Worm (Caenorhabditis elegans): Measurements from ENCODE around the gene R07E5.5.
"Not testable (repeated sequence)": the region's sequence is repeated elsewhere in the genome, so short reads cannot be mapped to it uniquely, and the experiment has no call there.

R07E5.5 gene

DNA sequence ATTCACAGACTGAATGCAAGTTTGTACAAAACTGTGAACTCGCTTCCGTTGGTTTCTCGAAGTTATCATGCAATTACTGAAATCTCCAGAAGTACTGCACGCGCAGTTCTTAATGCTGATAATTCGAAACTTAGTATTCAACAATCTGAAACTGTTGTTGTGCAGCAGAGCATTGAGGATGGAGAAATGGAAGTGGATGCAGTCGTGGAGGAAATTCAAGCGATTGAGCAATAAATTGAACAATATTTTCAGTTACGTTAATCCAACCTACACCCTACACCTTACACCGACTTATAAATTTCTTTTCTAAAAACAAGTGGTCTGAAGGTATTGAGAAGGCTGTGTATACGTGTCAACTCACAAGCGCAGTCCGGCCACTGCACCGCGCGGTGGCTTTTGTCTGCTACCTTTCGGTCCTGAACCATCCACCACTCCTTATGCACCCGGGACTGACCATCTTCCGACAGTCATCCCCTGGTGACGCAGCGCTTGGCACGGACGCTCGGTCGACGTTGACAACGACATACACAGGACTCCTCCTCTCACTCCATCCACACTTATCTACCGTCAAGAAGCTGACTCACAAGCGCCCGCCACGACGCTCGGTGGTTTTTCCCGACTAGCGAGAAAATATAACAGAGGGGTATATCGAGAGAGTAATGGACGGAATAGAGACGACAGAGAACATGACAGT is 18.5 kb upstream of the R07E5.5 start (continued):
- TF ChIP-seq tbp1 (GFP tag; optimal IDR thresholded peaks at IDR 0.05): peak; percentile 77
- TF ChIP-seq B0035.1 (tag; optimal IDR thresholded peaks at IDR 0.05): peak; percentile 47
- TF ChIP-seq nhr-80 (tag; optimal IDR thresholded peaks at IDR 0.05): peak; percentile 86
- TF ChIP-seq egrh-3 (GFP tag; IDR thresholded peaks at IDR 0.05): peak; percentile 80
- 0 out of 2 replicates have a peak, but pooled peaks have one; percentile 24 for TF ChIP-seq Y53G8AR.9 (GFP tag; conservative IDR thresholded peaks at IDR 0.05)
- peak; percentile 28 for TF ChIP-seq repo-1 (tag; optimal IDR thresholded peaks at IDR 0.05)
- TF ChIP-seq nhr-179 (tag; optimal IDR thresholded peaks at IDR 0.05): peak; percentile 13
- TF ChIP-seq C17E4.6 (GFP tag; IDR thresholded peaks at IDR 0.05): peak; percentile 17; the same call in 1 of the 2 replicates
- TF ChIP-seq lsl-1 (GFP tag; optimal IDR thresholded peaks at IDR 0.05): peak; percentile 34
- peak; percentile 82; the same call in 1 of the 2 replicates for TF ChIP-seq nfyb-1 (GFP tag; IDR thresholded peaks at IDR 0.05)
- TF ChIP-seq Y79H2A.3 (GFP tag; conservative IDR thresholded peaks at IDR 0.05): 0 out of 2 replicates have a peak, but pooled peaks have one; percentile 10
- peak; percentile 34 to 51 for TF ChIP-seq let-607 (tag; optimal IDR thresholded peaks at IDR 0.05)
- peak; percentile 94 for TF ChIP-seq dox-1 (GFP tag; IDR thresholded peaks at IDR 0.05)
- peak; percentile 60 for TF ChIP-seq hmg-20 (GFP tag; IDR thresholded peaks at IDR 0.05)
- TF ChIP-seq lin-35 (GFP tag; optimal IDR thresholded peaks at IDR 0.05): peak in 1 of 3 experiments; percentile 59
- TF ChIP-seq ceh-58 (GFP tag; IDR thresholded peaks at IDR 0.05): 0 out of 2 replicates have a peak, but pooled peaks have one; percentile 2
- TF ChIP-seq pbrm-1 (GFP tag; IDR thresholded peaks at IDR 0.05): peak; percentile 56
- peak; percentile 10 for TF ChIP-seq attf-5 (GFP tag; optimal IDR thresholded peaks at IDR 0.05)
- TF ChIP-seq zfh-2 (GFP tag; conservative IDR thresholded peaks at IDR 0.05): peak; percentile 88
- TF ChIP-seq K12H6.12 (tag; optimal IDR thresholded peaks at IDR 0.05): peak; percentile 88
- TF ChIP-seq ZK185.1 (tag; optimal IDR thresholded peaks at IDR 0.05; ENCODE audit: poor library complexity, severe bottlenecking): peak; percentile 78
- TF ChIP-seq lin-54 (GFP tag; optimal IDR thresholded peaks at IDR 0.05): peak; percentile 38
- peak; percentile 27; the same call in 1 of the 2 replicates for TF ChIP-seq C06A6.2 (GFP tag; conservative IDR thresholded peaks at IDR 0.05)
- not testable (repeated sequence) for TF ChIP-seq ama-1 (optimal IDR thresholded peaks at IDR 0.05); cebp-1 (GFP tag; IDR thresholded peaks at IDR 0.05); snpc-4 (GFP tag; optimal IDR thresholded peaks at IDR 0.05)
- peak in 1 of 2 experiments; percentile 25 for TF ChIP-seq ama-1 (GFP tag; optimal IDR thresholded peaks at IDR 0.05)
- peak; percentile 54 for TF ChIP-seq cebp-1 (tag; optimal IDR thresholded peaks at IDR 0.05)
- peak; percentile 68 for TF ChIP-seq mcd-1 (GFP tag; IDR thresholded peaks at IDR 0.05)
- peak; percentile 28 for TF ChIP-seq madf-6 (GFP tag; IDR thresholded peaks at IDR 0.05)
- peak; percentile 63 for TF ChIP-seq fkh-3 (tag; optimal IDR thresholded peaks at IDR 0.05)
- TF ChIP-seq egl-44 (GFP tag; IDR thresholded peaks at IDR 0.05): peak; percentile 76
- TF ChIP-seq lin-26 (GFP tag; IDR thresholded peaks at IDR 0.05): peak; percentile 72
- peak; percentile 82 for TF ChIP-seq lin-40 (tag; optimal IDR thresholded peaks at IDR 0.05)
- 0 out of 2 replicates have a peak, but pooled peaks have one; percentile 20 for TF ChIP-seq Y95B8A.8 (GFP tag; IDR thresholded peaks at IDR 0.05)
- TF ChIP-seq snpc-4 (tag; optimal IDR thresholded peaks at IDR 0.05): peak in 3 of 4 experiments; percentile 2 to 66 (median 65)
- peak; percentile 0 for TF ChIP-seq die-1 (tag; optimal IDR thresholded peaks at IDR 0.05)
- TF ChIP-seq ztf-3 (GFP tag; optimal IDR thresholded peaks at IDR 0.05): peak; percentile 42
- TF ChIP-seq D2030.7 (GFP tag; IDR thresholded peaks at IDR 0.05): peak; percentile 73; the same call in 1 of the 2 replicates
- peak; percentile 59 for TF ChIP-seq Y56A3A.18 (GFP tag; IDR thresholded peaks at IDR 0.05)
- TF ChIP-seq B0261.1 (tag; optimal IDR thresholded peaks at IDR 0.05): peak; percentile 67
